Worm (Caenorhabditis elegans) whole organism, L2 larva: Measurements from ENCODE around the gene fbxb-111.

ENCODE experiments used
- nhr-11 ChIP-seq: fragments of 150-350 bp; optimal IDR thresholded peaks from 2 replicates; lab custom pipeline; 2014; ENCODE audit warnings: missing biosample characterization, missing genetic modification characterization
- unc-39 ChIP-seq: fragments of 150-350 bp; optimal IDR thresholded peaks from 2 replicates; lab custom pipeline; 2014; ENCODE audit warnings: missing biosample characterization, missing genetic modification characterization

DNA sequence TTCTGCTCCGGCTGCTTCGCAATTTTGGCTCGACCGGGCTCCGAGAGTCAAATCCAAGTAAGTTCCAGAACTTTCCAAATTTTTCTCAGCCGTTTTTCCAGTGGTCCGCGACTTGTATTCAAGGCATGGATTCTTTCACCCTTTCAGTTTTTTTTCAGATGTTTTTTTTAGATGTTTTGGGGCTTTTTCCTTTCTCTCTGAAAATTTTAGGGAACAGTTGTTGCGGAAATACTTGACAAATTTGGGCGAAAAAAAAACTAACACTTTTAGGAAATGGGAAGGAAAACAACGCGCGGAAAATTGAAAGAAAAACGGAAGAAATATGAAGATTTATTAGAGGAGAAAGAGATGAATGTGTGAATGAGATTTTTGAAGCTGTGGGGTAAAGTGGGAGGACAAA is 49.2 kb downstream of the fbxb-111 start, which contains the start of the genes T05A8.11 and nep-2:
- TF ChIP-seq nhr-11 (tag; lab: Kevin White, UChicago) (no peak), unc-39 (tag; lab: Kevin White, UChicago) (no peak)
